Worm (Caenorhabditis elegans) whole organism, late embryonic: ENCODE measurements around the gene T06D8.9.

Experiments
- C08G9.2 ChIP-seq: sonication (generic microtip); optimal IDR thresholded peaks from 2 replicates; lab custom pipeline; 2016; ENCODE audit warnings: mild to moderate bottlenecking, missing genetic modification characterization, moderate library complexity, missing compliant biosample characterization
- ceh-31 ChIP-seq: sonication (generic microtip); optimal IDR thresholded peaks from 2 replicates; lab custom pipeline; 2016; ENCODE audit warnings: missing genetic modification characterization, missing compliant biosample characterization
- ceh-45 ChIP-seq: fragments of 200-800 bp; sonication (Bioruptor generic); IDR thresholded peaks from 2 replicates; pipeline ENCODE4 v1.3.6; 2022; ENCODE audit warnings: missing genetic modification reagents, missing genetic modification characterization, missing compliant biosample characterization
- elt-2 ChIP-seq: sonication (generic microtip); optimal IDR thresholded peaks from 2 replicates; lab custom pipeline; 2016; ENCODE audit warnings: missing genetic modification reagents, missing genetic modification characterization, missing compliant biosample characterization
- pqm-1 ChIP-seq: sonication (generic microtip); optimal IDR thresholded peaks from 2 replicates; lab custom pipeline; 2016; ENCODE audit warnings: missing genetic modification characterization, missing compliant biosample characterization

The T06D8.9 gene

DNA sequence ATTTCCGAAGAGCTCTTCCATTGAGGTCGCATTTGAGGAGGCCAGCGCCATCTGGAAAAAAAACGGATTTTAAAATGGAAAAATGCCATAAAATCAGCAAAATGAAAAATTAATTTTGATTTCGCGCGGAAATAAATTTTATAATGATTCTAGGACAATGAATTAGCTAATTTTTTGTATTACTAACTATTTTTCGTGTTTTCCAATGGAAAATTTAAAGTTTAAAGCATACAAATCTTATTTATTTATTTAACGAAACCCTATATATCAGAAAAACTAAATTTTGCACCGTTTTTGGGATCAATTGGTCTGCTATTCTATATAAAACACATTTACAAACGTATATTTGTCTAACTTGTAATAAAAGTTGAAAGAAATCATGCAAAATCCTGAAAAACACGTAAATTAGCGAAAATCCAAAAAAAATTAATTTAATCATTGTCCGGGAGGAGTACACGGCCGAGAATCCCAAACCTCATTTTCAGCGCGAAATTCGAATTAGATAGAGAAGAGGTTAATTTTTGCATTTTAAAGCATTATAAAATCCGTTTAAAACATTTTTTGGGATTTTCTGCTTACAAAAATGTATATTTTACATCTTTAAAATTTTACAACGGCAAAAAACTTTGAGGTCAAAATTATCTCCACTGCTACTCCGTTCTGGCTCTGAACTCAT is 50.9 kb downstream of the T06D8.9 start, which contains the start of gene C47G2.3:
C47G2.3 (minus strand) TSS at position 51 of the 676 bp plus-strand sequence.
- TF ChIP-seq ceh-31 (tag; lab: Kevin White, UChicago), result peak; percentile 7
- TF ChIP-seq elt-2 (tag; lab: Kevin White, UChicago), result peak; percentile 9
- no peak for TF ChIP-seq pqm-1
- peak; percentile 26 for TF ChIP-seq C08G9.2 (tag; lab: Kevin White, UChicago)
- TF ChIP-seq ceh-45, result no peak
